Worm (Caenorhabditis elegans): ENCODE measurements around the gene miz-1.

The miz-1 gene

DNA sequence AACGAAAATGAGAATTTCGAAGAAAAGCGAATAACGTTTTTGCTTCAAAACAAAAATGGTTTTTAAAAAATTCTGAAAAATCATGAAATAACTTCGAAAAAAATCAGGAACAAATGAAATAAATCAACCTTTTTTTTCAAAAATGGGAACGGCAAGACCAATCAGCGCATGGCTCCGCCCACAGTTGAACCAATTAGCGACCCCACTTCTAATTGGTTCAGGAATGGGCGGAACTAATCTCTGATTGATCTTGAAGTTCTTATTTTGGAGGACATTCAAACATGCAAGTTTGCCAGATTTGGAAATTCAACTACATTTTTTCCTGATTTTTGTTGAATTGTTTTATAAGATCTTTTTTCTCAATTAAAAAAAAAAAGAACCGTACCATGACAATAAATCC lies 43.7 kb downstream of the miz-1 start:
- TF ChIP-seq nfya-1 (tag; optimal IDR thresholded peaks at IDR 0.05; ENCODE audit: insufficient read depth) (peak; percentile 84), eor-1 (tag; optimal IDR thresholded peaks at IDR 0.05) (no peak)

ce11 chrIV:10858300-10859016 lies 46.3 kb downstream of the miz-1 start, which contains the start of the genes T11G6.2 and hars-1:
Gene T11G6.2 (minus strand): TSS chrIV:10858496.
Gene hars-1 (plus strand): TSS chrIV:10858957.
- TF ChIP-seq eor-1 (tag; optimal IDR thresholded peaks at IDR 0.05): no peak
- peak; percentile 33 for TF ChIP-seq snpc-4 (tag; optimal IDR thresholded peaks at IDR 0.05)
- peak; percentile 80 for TF ChIP-seq pqm-1 (tag; optimal IDR thresholded peaks at IDR 0.05)
- TF ChIP-seq mdl-1 (tag; optimal IDR thresholded peaks at IDR 0.05): peak; percentile 3
- TF ChIP-seq R02D3.7 (tag; optimal IDR thresholded peaks at IDR 0.05): no peak
- peak; percentile 37 for TF ChIP-seq nhr-23 (tag; optimal IDR thresholded peaks at IDR 0.05)
- no peak for TF ChIP-seq elt-3 (tag; optimal IDR thresholded peaks at IDR 0.05)
- peak; percentile 39 for TF ChIP-seq nfya-1 (tag; optimal IDR thresholded peaks at IDR 0.05; ENCODE audit: insufficient read depth)
- peak; percentile 33 for TF ChIP-seq lin-39 (tag; optimal IDR thresholded peaks at IDR 0.05)
- TF ChIP-seq nhr-25 (tag; optimal IDR thresholded peaks at IDR 0.05): peak; percentile 9
- TF ChIP-seq hmg-11 (tag; optimal IDR thresholded peaks at IDR 0.05): peak; percentile 29
- TF ChIP-seq lin-15B (tag; optimal IDR thresholded peaks at IDR 0.05): peak; percentile 42
- TF ChIP-seq pha-4 (tag; optimal IDR thresholded peaks at IDR 0.05): peak; percentile 45
- peak; percentile 73 for TF ChIP-seq elt-2 (tag; optimal IDR thresholded peaks at IDR 0.05)

DNA sequence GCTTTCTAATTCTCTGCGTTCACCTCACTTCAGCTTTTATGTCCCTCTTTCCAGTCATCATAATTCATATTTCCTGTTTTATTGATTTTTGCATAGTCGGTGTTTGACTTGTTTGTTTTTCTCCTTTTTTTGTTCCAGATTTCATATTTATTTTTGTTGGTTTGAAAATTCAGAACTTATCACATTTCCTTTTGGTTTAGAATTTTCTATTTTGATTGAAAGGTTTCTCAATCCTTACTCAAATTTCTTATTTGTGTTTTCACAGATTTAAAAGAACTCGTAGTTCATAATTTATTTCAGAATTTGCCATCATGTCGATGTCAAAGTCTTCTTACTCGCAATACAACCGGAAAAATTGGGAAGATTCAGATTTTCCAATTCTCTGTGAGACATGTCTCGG lies 48.9 kb downstream of the miz-1 start, which contains the start of gene rbm-22:
Gene rbm-22, plus strand, starts transcription at position 301 of the 400 bp plus-strand sequence.
- TF ChIP-seq nhr-25 (tag; optimal IDR thresholded peaks at IDR 0.05) (no peak), ceh-28 (tag; optimal IDR thresholded peaks at IDR 0.05) (peak; percentile 16)

DNA sequence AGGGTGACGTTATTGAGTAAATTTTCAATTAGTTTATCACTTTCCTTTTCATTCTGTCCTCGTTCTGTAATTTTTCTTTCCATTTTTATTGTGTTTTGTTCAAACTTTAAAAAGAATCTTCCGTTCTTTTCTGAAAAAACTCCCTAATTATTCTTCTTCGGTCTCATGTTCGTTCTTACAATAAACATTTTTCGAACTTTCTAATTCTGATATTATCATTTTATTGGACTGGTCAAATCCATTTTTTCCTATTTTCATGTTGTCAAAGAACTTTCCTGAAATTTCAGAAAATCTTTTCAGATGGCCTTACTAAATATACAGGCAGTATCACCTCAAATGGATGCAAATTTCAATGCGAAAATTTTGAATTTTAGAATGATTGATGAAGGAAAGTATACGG lies 51.8 kb downstream of the miz-1 start, which contains the start of gene nish-1:
Gene nish-1, plus strand, starts transcription at position 301 of the 400 bp plus-strand sequence.
- TF ChIP-seq elt-3 (tag; optimal IDR thresholded peaks at IDR 0.05) (no peak), elt-2 (tag; optimal IDR thresholded peaks at IDR 0.05) (no peak), nhr-67 (tag; optimal IDR thresholded peaks at IDR 0.05) (no peak), ceh-82 (tag; optimal IDR thresholded peaks at IDR 0.05) (no peak), nfya-1 (tag; optimal IDR thresholded peaks at IDR 0.05; ENCODE audit: insufficient read depth) (no peak), ceh-9 (tag; optimal IDR thresholded peaks at IDR 0.05) (no peak), nhr-23 (tag; optimal IDR thresholded peaks at IDR 0.05) (no peak), skn-1 (tag; optimal IDR thresholded peaks at IDR 0.05) (no peak), elt-1 (tag; optimal IDR thresholded peaks at IDR 0.05) (no peak), nhr-76 (tag; optimal IDR thresholded peaks at IDR 0.05) (no peak), eor-1 (tag; optimal IDR thresholded peaks at IDR 0.05) (no peak), hmg-11 (tag; optimal IDR thresholded peaks at IDR 0.05) (no peak), ceh-28 (tag; optimal IDR thresholded peaks at IDR 0.05) (no peak)

- TF ChIP-seq unc-39 (tag; optimal IDR thresholded peaks at IDR 0.05) (no peak), pha-4 (tag; optimal IDR thresholded peaks at IDR 0.05) (peak; percentile 68), ceh-28 (tag; optimal IDR thresholded peaks at IDR 0.05) (no peak)
These were observed 55.4 kb downstream of the miz-1 start for ce11 chrIV:10867370-10868146.

DNA sequence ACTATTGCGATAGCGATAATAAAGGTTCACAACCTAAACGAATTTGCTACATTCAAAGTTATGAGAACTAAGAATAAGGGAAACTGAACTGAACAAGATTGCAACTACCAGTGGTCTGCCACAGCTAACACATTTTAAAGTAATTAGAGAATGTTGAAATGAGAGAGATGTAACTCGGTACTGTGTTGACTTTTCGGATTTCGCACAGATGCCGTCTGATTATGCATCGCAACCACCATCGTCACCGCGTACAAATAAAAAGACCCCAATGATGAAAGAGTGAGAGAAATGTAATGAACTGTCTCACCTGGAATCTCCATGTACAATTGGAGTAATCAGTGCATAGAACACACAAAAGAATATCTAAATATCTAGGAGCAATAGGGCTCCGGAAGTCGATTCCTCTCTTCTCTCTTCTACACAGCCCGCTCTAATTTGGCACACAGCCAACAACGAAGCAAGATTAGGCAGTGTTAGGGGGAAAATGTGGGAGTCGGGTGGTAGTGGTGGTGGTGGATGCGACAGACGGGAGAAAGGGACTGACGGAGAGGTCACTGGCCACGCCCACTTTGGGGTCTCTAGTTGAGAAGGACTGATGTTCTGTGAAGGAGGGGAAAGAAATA lies 56.5 kb downstream of the miz-1 start, which contains the start of gene F13E9.11:
Gene F13E9.11, minus strand, starts transcription at position 507 of the 623 bp plus-strand sequence.
- TF ChIP-seq egl-27 (tag; optimal IDR thresholded peaks at IDR 0.05) (no peak), nfya-1 (tag; optimal IDR thresholded peaks at IDR 0.05; ENCODE audit: insufficient read depth) (peak; percentile 35), hmg-11 (tag; optimal IDR thresholded peaks at IDR 0.05) (peak; percentile 8), zag-1 (tag; optimal IDR thresholded peaks at IDR 0.05) (no peak)

DNA sequence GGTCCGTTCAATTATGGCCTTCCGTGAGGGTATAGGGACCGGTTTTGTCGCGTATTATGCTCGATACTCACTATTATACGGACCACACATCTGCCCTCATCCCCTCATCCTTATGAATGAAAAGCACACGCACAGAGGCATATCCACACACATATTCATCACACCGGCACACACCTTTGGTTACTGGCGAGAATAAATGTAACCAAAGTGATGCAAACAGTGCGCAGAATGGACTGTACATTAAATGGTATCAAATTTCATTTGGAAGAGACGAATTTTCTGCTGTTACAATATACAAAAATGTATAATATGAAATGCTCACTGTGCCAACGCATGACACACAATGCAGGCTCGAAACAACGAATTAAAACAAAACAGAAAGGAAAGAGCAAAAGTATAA lies 57.4 kb downstream of the miz-1 start:
- TF ChIP-seq nhr-25 (tag; optimal IDR thresholded peaks at IDR 0.05) (no peak), daf-12 (tag; optimal IDR thresholded peaks at IDR 0.05) (no peak), tbx-2 (tag; optimal IDR thresholded peaks at IDR 0.05) (no peak), nhr-11 (tag; optimal IDR thresholded peaks at IDR 0.05) (no peak), nfya-1 (tag; optimal IDR thresholded peaks at IDR 0.05; ENCODE audit: insufficient read depth) (no peak), egl-5 (tag; optimal IDR thresholded peaks at IDR 0.05) (no peak), R02D3.7 (tag; optimal IDR thresholded peaks at IDR 0.05) (no peak)
